Worm (Caenorhabditis elegans) whole organism, L4 larva: ENCODE results near the gene F18F11.4.

Experiments
- F37D6.2 ChIP-seq: sonication (generic microtip); optimal IDR thresholded peaks from 2 replicates; lab custom pipeline; 2016; ENCODE audit warnings: mild to moderate bottlenecking, missing genetic modification characterization, missing compliant biosample characterization
- F44E2.7 ChIP-seq: fragments of 200-800 bp; sonication (Bioruptor generic); IDR thresholded peaks from 2 replicates; pipeline ENCODE4 v2.1.2; 2022; ENCODE audit warnings: missing genetic modification characterization, missing compliant biosample characterization
- Y105C5A.15 ChIP-seq: fragments of 200-800 bp; sonication (Bioruptor generic); IDR thresholded peaks from 2 replicates; pipeline ENCODE4 v1.3.6; 2022; ENCODE audit warnings: missing genetic modification characterization, missing compliant biosample characterization
- Y48G9A.11 ChIP-seq: fragments of 200-800 bp; sonication (Bioruptor generic); IDR thresholded peaks from 2 replicates; pipeline ENCODE4 v1.3.6; 2022; ENCODE audit warnings: missing genetic modification reagents, missing genetic modification characterization, missing compliant biosample characterization
- Y5F2A.4 ChIP-seq: fragments of 200-800 bp; sonication (Bioruptor generic); optimal IDR thresholded peaks from 2 replicates; lab custom pipeline; 2018; ENCODE audit warnings: mild to moderate bottlenecking, missing genetic modification characterization, missing compliant biosample characterization
- Y75B8A.6 ChIP-seq: fragments of 200-800 bp; sonication (Bioruptor generic); IDR thresholded peaks from 2 replicates; pipeline ENCODE4 v1.3.6; 2022; ENCODE audit warnings: missing genetic modification reagents, missing genetic modification characterization, missing compliant biosample characterization
- attf-4 ChIP-seq: sonication (generic microtip); optimal IDR thresholded peaks from 3 replicates; lab custom pipeline; 2017; ENCODE audit warnings: missing biosample characterization, missing genetic modification characterization
- ceh-20 ChIP-seq: fragments of 200-800 bp; sonication (Bioruptor generic); IDR thresholded peaks from 2 replicates; pipeline ENCODE4 v1.3.6; 2022; ENCODE audit warnings: missing genetic modification reagents, missing genetic modification characterization, missing compliant biosample characterization
- ceh-32 ChIP-seq: sonication (generic microtip); optimal IDR thresholded peaks from 2 replicates; lab custom pipeline; 2016; ENCODE audit warnings: mild to moderate bottlenecking, missing genetic modification characterization, missing compliant biosample characterization; ENCODE audit not compliant: poor library complexity
- ceh-62 ChIP-seq: sonication (generic microtip); optimal IDR thresholded peaks from 2 replicates; lab custom pipeline; 2017; ENCODE audit warnings: missing biosample characterization, missing genetic modification characterization
- ceh-82 ChIP-seq: sonication (generic microtip); optimal IDR thresholded peaks from 2 replicates; lab custom pipeline; 2017; ENCODE audit warnings: missing biosample characterization, missing genetic modification characterization
- cey-2 ChIP-seq: sonication (generic microtip); optimal IDR thresholded peaks from 3 replicates; lab custom pipeline; 2017; ENCODE audit warnings: missing genetic modification characterization, mild to moderate bottlenecking, missing compliant biosample characterization, antibody characterized with exemption, borderline replicate concordance; ENCODE audit not compliant: insufficient read depth
- daf-16 ChIP-seq, 3 experiments: sonication (generic microtip); optimal IDR thresholded peaks; 2 replicates each; lab custom pipeline; 2016 to 2017; ENCODE audit warnings: missing genetic modification characterization in 3 of 3, missing genetic modification reagents in 3 of 3, mild to moderate bottlenecking in 2 of 3, missing compliant biosample characterization in 2 of 3, missing biosample characterization in 1 of 3, moderate library complexity in 1 of 3
- daf-19 ChIP-seq: fragments of 200-800 bp; sonication (Bioruptor generic); conservative IDR thresholded peaks from 2 replicates; pipeline ENCODE4 v1.3.6; 2022; ENCODE audit warnings: missing genetic modification characterization, missing compliant biosample characterization
- daf-8 ChIP-seq: fragments of 200-800 bp; sonication (Bioruptor generic); IDR thresholded peaks from 2 replicates; pipeline ENCODE4 v1.3.6; 2022; ENCODE audit warnings: missing genetic modification characterization, missing compliant biosample characterization
- dmd-6 ChIP-seq: fragments of 200-800 bp; sonication (Bioruptor generic); IDR thresholded peaks from 2 replicates; pipeline ENCODE4 v1.3.6; 2022; ENCODE audit warnings: missing genetic modification reagents, missing genetic modification characterization, missing compliant biosample characterization
- dpl-1 ChIP-seq: fragments of 150-350 bp; optimal IDR thresholded peaks from 2 replicates; lab custom pipeline; 2014; ENCODE audit warnings: missing biosample characterization, missing genetic modification reagents, missing genetic modification characterization
- egl-27 ChIP-seq: sonication (generic microtip); optimal IDR thresholded peaks from 3 replicates; lab custom pipeline; 2017; ENCODE audit warnings: missing biosample characterization, missing genetic modification reagents, missing genetic modification characterization
- egl-43 ChIP-seq: fragments of 200-800 bp; sonication (Bioruptor generic); IDR thresholded peaks from 2 replicates; pipeline ENCODE4 v1.3.6; 2022; ENCODE audit warnings: missing genetic modification reagents, missing genetic modification characterization, missing compliant biosample characterization
- fkh-10 ChIP-seq: fragments of 150-350 bp; optimal IDR thresholded peaks from 2 replicates; lab custom pipeline; 2014; ENCODE audit warnings: missing biosample characterization, missing genetic modification reagents, missing genetic modification characterization
- gei-8 ChIP-seq: fragments of 200-800 bp; sonication (Bioruptor generic); optimal IDR thresholded peaks from 2 replicates; lab custom pipeline; 2018; ENCODE audit warnings: mild to moderate bottlenecking, missing genetic modification characterization, missing compliant biosample characterization
- hlh-11 ChIP-seq: fragments of 200-800 bp; sonication (Bioruptor generic); optimal IDR thresholded peaks from 2 replicates; lab custom pipeline; 2018; ENCODE audit warnings: mild to moderate bottlenecking, missing genetic modification characterization, missing compliant biosample characterization
- hlh-30 ChIP-seq: sonication (generic microtip); optimal IDR thresholded peaks from 2 replicates; lab custom pipeline; 2017; ENCODE audit warnings: antibody characterized with exemption, mild to moderate bottlenecking, missing genetic modification characterization, missing compliant biosample characterization; ENCODE audit not compliant: insufficient read depth
- lim-7 ChIP-seq: fragments of 200-800 bp; sonication (Bioruptor generic); IDR thresholded peaks from 2 replicates; pipeline ENCODE4 v1.3.6; 2022; ENCODE audit warnings: missing genetic modification characterization, missing compliant biosample characterization
- lin-1 ChIP-seq: fragments of 200-800 bp; sonication (Bioruptor generic); IDR thresholded peaks from 2 replicates; pipeline ENCODE4 v1.3.6; 2022; ENCODE audit warnings: missing genetic modification reagents, missing genetic modification characterization, missing compliant biosample characterization
- madf-5 ChIP-seq, 2 experiments: fragments of 200-800 bp; sonication (Bioruptor generic); IDR thresholded peaks; 2 replicates each; pipeline ENCODE4 v1.3.6; 2022; ENCODE audit warnings: missing compliant biosample characterization in 2 of 2, missing genetic modification characterization in 2 of 2
- madf-9 ChIP-seq: fragments of 200-800 bp; sonication (Bioruptor generic); conservative IDR thresholded peaks from 2 replicates; pipeline ENCODE4 v1.3.6; 2022; ENCODE audit warnings: missing genetic modification reagents, missing genetic modification characterization, missing compliant biosample characterization
- mdl-1 ChIP-seq, 2 experiments: fragments of 150-350 bp in 1 of 2; sonication (generic microtip) in 1 of 2; optimal IDR thresholded peaks; 2 replicates each; lab custom pipeline; 2014 to 2017; ENCODE audit warnings: missing biosample characterization in 2 of 2, missing genetic modification characterization in 2 of 2
- mdt-29 ChIP-seq: fragments of 200-800 bp; sonication (Bioruptor generic); IDR thresholded peaks from 2 replicates; pipeline ENCODE4 v1.3.6; 2022; ENCODE audit warnings: missing genetic modification reagents, missing genetic modification characterization, missing compliant biosample characterization
- mep-1 ChIP-seq: fragments of 150-350 bp; sonication (generic microtip); optimal IDR thresholded peaks from 3 replicates; lab custom pipeline; 2014; ENCODE audit warnings: missing biosample characterization, missing genetic modification characterization
- mes-2 ChIP-seq: sonication (generic microtip); optimal IDR thresholded peaks from 2 replicates; lab custom pipeline; 2016; ENCODE audit warnings: missing genotype, mild to moderate bottlenecking, missing genetic modification characterization, missing compliant biosample characterization; ENCODE audit not compliant: poor library complexity, severe bottlenecking
- nhr-10 ChIP-seq: fragments of 150-350 bp; optimal IDR thresholded peaks from 2 replicates; lab custom pipeline; 2014; ENCODE audit warnings: missing biosample characterization, missing genetic modification characterization
- nhr-11 ChIP-seq: fragments of 150-350 bp; optimal IDR thresholded peaks from 2 replicates; lab custom pipeline; 2014; ENCODE audit warnings: missing biosample characterization, missing genetic modification characterization
- nhr-237 ChIP-seq: sonication (generic microtip); optimal IDR thresholded peaks from 2 replicates; lab custom pipeline; 2017; ENCODE audit warnings: missing biosample characterization, missing genetic modification characterization
- nhr-25 ChIP-seq: sonication (generic microtip); optimal IDR thresholded peaks from 2 replicates; lab custom pipeline; 2017; ENCODE audit warnings: missing genetic modification characterization, mild to moderate bottlenecking, missing compliant biosample characterization, antibody characterized with exemption, moderate library complexity, borderline replicate concordance; ENCODE audit not compliant: insufficient read depth
- nhr-28 ChIP-seq: fragments of 150-350 bp; optimal IDR thresholded peaks from 2 replicates; lab custom pipeline; 2014; ENCODE audit warnings: missing biosample characterization, missing genetic modification characterization
- nhr-42 ChIP-seq: fragments of 200-800 bp; sonication (Bioruptor generic); IDR thresholded peaks from 2 replicates; pipeline ENCODE4 v1.3.6; 2022; ENCODE audit warnings: missing genetic modification characterization, missing compliant biosample characterization
- nhr-48 ChIP-seq: sonication (generic microtip); optimal IDR thresholded peaks from 2 replicates; lab custom pipeline; 2016; ENCODE audit warnings: mild to moderate bottlenecking, missing genetic modification characterization, missing compliant biosample characterization
- pha-4 ChIP-seq, 2 experiments: fragments of 150-350 bp in 1 of 2; fragments of 200-800 bp in 1 of 2; sonication (Bioruptor generic) in 1 of 2; IDR thresholded peaks in 1 of 2; optimal IDR thresholded peaks in 1 of 2; 2 replicates each; pipeline versions ENCODE4 v1.3.6 to Lab custom; 2014 to 2022; ENCODE audit warnings: missing genetic modification characterization in 2 of 2, missing genetic modification reagents in 2 of 2, missing biosample characterization in 1 of 2, missing compliant biosample characterization in 1 of 2
- php-3 ChIP-seq: fragments of 200-800 bp; sonication (Bioruptor generic); IDR thresholded peaks from 2 replicates; pipeline ENCODE4 v1.3.6; 2022; ENCODE audit warnings: missing genetic modification reagents, missing genetic modification characterization, missing compliant biosample characterization
- pqm-1 ChIP-seq: sonication (generic microtip); optimal IDR thresholded peaks from 2 replicates; lab custom pipeline; 2017; ENCODE audit warnings: missing biosample characterization, missing genetic modification characterization
- sdz-12 ChIP-seq: fragments of 200-800 bp; sonication (Bioruptor generic); optimal IDR thresholded peaks from 2 replicates; lab custom pipeline; 2018; ENCODE audit warnings: mild to moderate bottlenecking, missing genetic modification characterization, missing compliant biosample characterization
- set-16 ChIP-seq: fragments of 200-800 bp; sonication (Bioruptor generic); IDR thresholded peaks from 2 replicates; pipeline ENCODE4 v1.3.6; 2022; ENCODE audit warnings: missing genetic modification reagents, missing genetic modification characterization, missing compliant biosample characterization
- spr-1 ChIP-seq: sonication (generic microtip); optimal IDR thresholded peaks from 2 replicates; lab custom pipeline; 2016; ENCODE audit warnings: mild to moderate bottlenecking, missing genetic modification characterization, missing compliant biosample characterization
- tag-97 ChIP-seq: fragments of 200-800 bp; sonication (Bioruptor generic); IDR thresholded peaks from 2 replicates; pipeline ENCODE4 v1.3.6; 2022; ENCODE audit warnings: missing genetic modification characterization, missing compliant biosample characterization
- unc-39 ChIP-seq: sonication (generic microtip); optimal IDR thresholded peaks from 2 replicates; lab custom pipeline; 2017; ENCODE audit warnings: missing biosample characterization, missing genetic modification characterization
- zfp-2 ChIP-seq: sonication (generic microtip); optimal IDR thresholded peaks from 2 replicates; lab custom pipeline; 2016; ENCODE audit warnings: mild to moderate bottlenecking, missing genetic modification characterization, missing compliant biosample characterization
- zfp-3 ChIP-seq: fragments of 200-800 bp; sonication (Bioruptor generic); conservative IDR thresholded peaks from 2 replicates; pipeline ENCODE4 v1.3.6; 2022; ENCODE audit warnings: missing genetic modification reagents, missing genetic modification characterization, missing compliant biosample characterization
- zip-2 ChIP-seq: fragments of 150-350 bp; optimal IDR thresholded peaks from 2 replicates; lab custom pipeline; 2014; ENCODE audit warnings: missing biosample characterization, missing genetic modification characterization
- ztf-7 ChIP-seq: fragments of 150-350 bp; optimal IDR thresholded peaks from 2 replicates; lab custom pipeline; 2014; ENCODE audit warnings: missing biosample characterization, missing genetic modification characterization

The F18F11.4 gene

DNA sequence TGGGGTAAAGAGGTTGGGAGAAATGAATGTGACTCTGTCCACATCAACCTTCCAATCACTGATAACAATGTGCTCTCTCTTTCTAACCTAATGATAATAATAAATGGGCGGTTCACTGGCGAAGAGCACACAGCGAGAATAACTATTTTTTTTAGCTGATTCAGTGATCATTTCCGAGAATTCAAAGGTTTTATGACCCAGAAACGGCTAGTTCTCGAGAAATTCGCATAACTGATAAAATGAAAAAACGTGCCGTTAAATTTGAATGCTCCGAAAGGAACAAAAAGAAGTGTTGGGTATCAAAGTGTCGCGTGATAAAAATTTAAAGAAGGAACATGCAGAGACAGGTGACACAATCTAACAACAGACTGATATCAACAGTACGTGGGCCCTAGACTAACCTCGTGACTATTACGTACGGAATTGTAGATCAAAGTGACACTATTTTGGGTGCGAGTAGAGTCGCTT, 34.9 kb upstream of the F18F11.4 start (continued):
- TF ChIP-seq nhr-10 (tag; lab: Kevin White, UChicago) (no peak), nhr-237 (tag; lab: Kevin White, UChicago) (no peak), zfp-3 (GFP tag; lab: Robert Waterston, UW) (peak; percentile 23; the same call in 1 of the 2 replicates), daf-19 (GFP tag; lab: Robert Waterston, UW) (no peak), nhr-42 (no peak), hlh-11 (tag; lab: Kevin White, UChicago) (peak; percentile 89), attf-4 (tag; lab: Kevin White, UChicago) (no peak), spr-1 (tag; lab: Kevin White, UChicago) (no peak), mdt-29 (GFP tag; lab: Robert Waterston, UW) (0 out of 2 replicates have a peak, but pooled peaks have one; percentile 30), ceh-32 (no peak), set-16 (GFP tag; lab: Robert Waterston, UW) (no peak), php-3 (GFP tag; lab: Robert Waterston, UW) (peak; percentile 91), Y48G9A.11 (GFP tag; lab: Robert Waterston, UW) (no peak), madf-5 (GFP tag; IDR thresholded peaks at IDR 0.05; lab: Robert Waterston, UW) (no peak), Y75B8A.6 (GFP tag; lab: Robert Waterston, UW) (0 out of 2 replicates have a peak, but pooled peaks have one; percentile 21), madf-9 (GFP tag; lab: Robert Waterston, UW) (no peak), nhr-25 (no peak), dpl-1 (GFP tag; lab: Kevin White, UChicago) (no peak), mep-1 (tag; lab: Kevin White, UChicago) (peak; percentile 52), tag-97 (GFP tag; lab: Robert Waterston, UW) (no peak), F44E2.7 (no peak), hlh-30 (tag; lab: Kevin White, UChicago) (peak; percentile 70), ceh-20 (GFP tag; lab: Robert Waterston, UW) (0 out of 2 replicates have a peak, but pooled peaks have one; percentile 33), ceh-82 (no peak), fkh-10 (GFP tag; lab: Kevin White, UChicago) (no peak), ztf-7 (tag; lab: Kevin White, UChicago) (no peak), gei-8 (GFP tag; lab: Kevin White, UChicago) (peak; percentile 39), dmd-6 (GFP tag; lab: Robert Waterston, UW) (peak; percentile 86), zip-2 (tag; lab: Kevin White, UChicago) (no peak), mes-2 (tag; lab: Kevin White, UChicago) (no peak), nhr-11 (tag; lab: Kevin White, UChicago) (no peak), daf-8 (GFP tag; lab: Robert Waterston, UW) (no peak), lin-1 (GFP tag; lab: Robert Waterston, UW) (no peak; the same call in 1 of the 2 replicates), mdl-1 (tag; optimal IDR thresholded peaks at IDR 0.05; lab: Kevin White, UChicago) (peak in 1 of 2 experiments; percentile 18), egl-43 (GFP tag; lab: Robert Waterston, UW) (no peak), zfp-2 (tag; lab: Kevin White, UChicago) (no peak), unc-39 (tag; lab: Kevin White, UChicago) (no peak), sdz-12 (GFP tag; lab: Kevin White, UChicago) (no peak), Y5F2A.4 (GFP tag; lab: Kevin White, UChicago) (no peak), egl-27 (tag; lab: Kevin White, UChicago) (no peak), pha-4 (GFP tag; IDR thresholded peaks at IDR 0.05; lab: Robert Waterston, UW) (no peak), pha-4 (tag; optimal IDR thresholded peaks at IDR 0.05; lab: Kevin White, UChicago) (no peak), lim-7 (GFP tag; lab: Robert Waterston, UW) (no peak), ceh-62 (no peak), cey-2 (tag; lab: Kevin White, UChicago) (no peak), nhr-48 (tag; lab: Kevin White, UChicago) (peak; percentile 54), F37D6.2 (no peak), Y105C5A.15 (GFP tag; lab: Robert Waterston, UW) (no peak), pqm-1 (tag; lab: Kevin White, UChicago) (peak; percentile 76), nhr-28 (tag; lab: Kevin White, UChicago) (peak; percentile 67), daf-16 (GFP tag; optimal IDR thresholded peaks at IDR 0.05; lab: Kevin White, UChicago) (no peak), daf-16 (tag; optimal IDR thresholded peaks at IDR 0.05; lab: Kevin White, UChicago) (peak; percentile 78)
